Worm (Caenorhabditis elegans) whole organism, early embryonic: Measurements from ENCODE around the gene gly-3.

ENCODE experiments used
- B0310.2 ChIP-seq: sonication (generic microtip); optimal IDR thresholded peaks from 2 replicates; lab custom pipeline; 2016; ENCODE audit warnings: mild to moderate bottlenecking, missing genetic modification characterization, missing compliant biosample characterization
- F13C5.2 ChIP-seq: sonication (generic microtip); optimal IDR thresholded peaks from 2 replicates; lab custom pipeline; 2017; ENCODE audit warnings: mild to moderate bottlenecking, missing genetic modification characterization, inconsistent platforms, missing compliant biosample characterization
- aly-1 ChIP-seq: sonication (generic microtip); optimal IDR thresholded peaks from 2 replicates; lab custom pipeline; 2016; ENCODE audit warnings: missing genetic modification characterization, missing compliant biosample characterization
- ama-1 ChIP-seq: fragments of 150-350 bp; optimal IDR thresholded peaks from 2 replicates; lab custom pipeline; 2014
- ceh-13 ChIP-seq: fragments of 200-800 bp; sonication (Bioruptor generic); optimal IDR thresholded peaks from 2 replicates; lab custom pipeline; 2018; ENCODE audit warnings: mild to moderate bottlenecking, missing genetic modification characterization, missing compliant biosample characterization
- hmg-4 ChIP-seq: fragments of 200-800 bp; sonication (Bioruptor generic); optimal IDR thresholded peaks from 2 replicates; lab custom pipeline; 2018; ENCODE audit warnings: mild to moderate bottlenecking, missing genetic modification characterization, missing compliant biosample characterization
- scrt-1 ChIP-seq: fragments of 200-800 bp; sonication (Bioruptor generic); IDR thresholded peaks from 2 replicates; pipeline ENCODE4 v1.3.6; 2022; ENCODE audit warnings: missing genetic modification characterization, missing compliant biosample characterization

DNA sequence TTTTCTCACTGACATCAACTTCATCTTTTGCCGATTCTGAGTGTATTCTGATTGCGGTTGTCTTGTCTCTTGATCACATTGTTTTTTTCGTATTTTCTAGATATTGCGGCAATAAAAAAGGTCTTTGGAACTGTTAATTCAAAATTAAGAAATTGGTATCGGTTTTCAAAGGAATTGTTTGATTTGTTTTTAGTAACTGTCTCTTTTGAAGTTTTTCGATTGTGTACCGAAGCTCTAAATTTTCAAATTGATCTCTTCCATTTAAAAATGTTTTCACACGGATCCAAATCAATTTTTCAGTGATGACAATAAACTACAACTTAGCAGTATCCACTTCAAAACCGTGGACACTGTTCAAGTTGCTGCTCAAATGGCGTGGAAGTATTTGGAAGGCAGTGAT, 16.8 kb downstream of the gly-3 start, which contains the start of gene best-24:
- TF ChIP-seq ama-1 (lab: Kevin White, UChicago) = no peak
- no peak for TF ChIP-seq ceh-13
- no peak for TF ChIP-seq F13C5.2 (tag; lab: Kevin White, UChicago)
- TF ChIP-seq scrt-1 (GFP tag; lab: Robert Waterston, UW) = no peak
- no peak for TF ChIP-seq B0310.2 (tag; lab: Kevin White, UChicago)
- no peak for TF ChIP-seq hmg-4
- no peak for TF ChIP-seq aly-1
